Worm (Caenorhabditis elegans): ENCODE data around the gene C09G1.5.
A peak's percentile ranks its signal among the peaks of the same experiment; 100 is the strongest.

C09G1.5 gene

DNA sequence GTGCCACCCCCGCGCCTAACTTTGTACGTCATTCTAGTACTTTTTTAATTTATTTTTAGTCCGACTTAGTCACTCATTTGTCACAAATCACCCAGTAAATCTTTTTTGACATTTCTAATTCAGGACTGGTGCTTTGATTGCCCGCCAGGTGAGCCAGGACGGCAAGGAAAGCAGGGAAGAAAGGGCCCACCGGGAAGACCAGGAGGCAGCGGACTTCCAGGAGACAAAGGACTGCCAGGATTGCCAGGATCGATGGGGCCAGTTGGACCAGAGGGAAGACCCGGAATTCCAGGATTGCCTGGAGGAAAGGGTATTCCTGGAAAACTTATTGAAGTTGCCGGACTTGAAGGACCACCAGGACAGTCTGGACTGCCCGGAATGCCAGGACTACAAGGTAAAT, 5.8 kb upstream of the C09G1.5 start:
- no peak for TF ChIP-seq ama-1 (optimal IDR thresholded peaks at IDR 0.05)
- TF ChIP-seq set-16 (GFP tag; IDR thresholded peaks at IDR 0.05): peak; percentile 79

DNA sequence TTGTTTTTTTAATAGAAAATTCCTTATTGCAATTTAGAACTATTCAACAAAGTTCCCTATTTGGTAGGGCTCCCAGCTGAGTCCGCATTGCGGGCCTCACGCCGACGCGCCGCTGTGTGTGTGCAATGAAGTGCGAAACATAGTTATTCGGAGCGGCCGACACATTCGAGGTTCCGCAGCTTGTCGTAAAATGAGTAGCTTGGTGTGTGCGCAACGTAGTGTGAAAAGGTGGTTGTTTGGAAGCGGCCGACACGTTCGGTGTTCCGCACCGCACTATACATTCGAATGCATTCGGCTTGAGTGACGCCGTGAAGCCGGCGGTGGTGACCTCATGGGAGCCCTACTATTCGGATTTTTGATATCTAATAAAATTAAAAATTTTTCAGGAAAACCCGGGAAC, 5.3 kb upstream of the C09G1.5 start:
- TF ChIP-seq arid-1 (GFP tag; conservative IDR thresholded peaks at IDR 0.05) (no peak), duxl-1 (tag; optimal IDR thresholded peaks at IDR 0.05; ENCODE audit: poor library complexity) (no peak), attf-4 (tag; optimal IDR thresholded peaks at IDR 0.05) (no peak), daf-16 (GFP tag; optimal IDR thresholded peaks at IDR 0.05) (no peak), daf-16 (tag; optimal IDR thresholded peaks at IDR 0.05) (no peak), aly-2 (tag; optimal IDR thresholded peaks at IDR 0.05) (no peak), tag-97 (GFP tag; IDR thresholded peaks at IDR 0.05) (no peak), daf-19 (GFP tag; conservative IDR thresholded peaks at IDR 0.05) (no peak), php-3 (GFP tag; IDR thresholded peaks at IDR 0.05) (no peak), spr-3 (GFP tag; optimal IDR thresholded peaks at IDR 0.05) (no peak), nhr-28 (tag; optimal IDR thresholded peaks at IDR 0.05) (no peak), F44E2.7 (GFP tag; IDR thresholded peaks at IDR 0.05) (no peak), zfp-3 (GFP tag; conservative IDR thresholded peaks at IDR 0.05) (no peak), fos-1 (tag; optimal IDR thresholded peaks at IDR 0.05) (no peak), R02D3.7 (tag; optimal IDR thresholded peaks at IDR 0.05) (no peak), lin-13 (GFP tag; optimal IDR thresholded peaks at IDR 0.05) (no peak), nhr-10 (tag; optimal IDR thresholded peaks at IDR 0.05) (no peak)

DNA sequence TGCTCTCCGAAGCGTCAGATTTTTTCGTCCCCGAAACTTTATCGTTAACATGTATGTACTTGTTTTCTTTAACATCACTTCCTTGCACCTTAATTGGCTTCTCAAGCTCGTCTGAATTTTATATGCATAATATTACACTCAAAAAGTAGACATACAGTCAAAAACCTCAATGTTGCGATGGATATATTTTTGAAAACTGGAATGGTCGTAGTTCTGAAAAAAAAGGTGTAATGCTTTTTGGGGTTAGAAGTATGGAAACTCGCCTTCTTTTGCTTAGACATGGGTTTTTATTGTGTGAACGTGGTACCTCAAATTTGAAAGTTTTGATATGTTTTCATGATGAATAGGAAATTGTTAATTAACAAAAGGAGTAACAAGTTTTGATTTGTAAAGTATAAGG, 23.8 kb downstream of the C09G1.5 start, which contains the start of gene C09G1.2:
C09G1.2 (minus strand) TSS at position 101 of the 400 bp plus-strand sequence.
- TF ChIP-seq arid-1 (GFP tag; conservative IDR thresholded peaks at IDR 0.05) (no peak), dve-1 (tag; optimal IDR thresholded peaks at IDR 0.05; ENCODE audit: insufficient read depth) (no peak), ceh-32 (tag; optimal IDR thresholded peaks at IDR 0.05; ENCODE audit: poor library complexity) (no peak), nhr-42 (GFP tag; IDR thresholded peaks at IDR 0.05) (no peak), F37D6.2 (tag; optimal IDR thresholded peaks at IDR 0.05) (no peak), daf-16 (GFP tag; optimal IDR thresholded peaks at IDR 0.05) (no peak), daf-16 (tag; optimal IDR thresholded peaks at IDR 0.05) (no peak), attf-4 (tag; optimal IDR thresholded peaks at IDR 0.05) (no peak)

DNA sequence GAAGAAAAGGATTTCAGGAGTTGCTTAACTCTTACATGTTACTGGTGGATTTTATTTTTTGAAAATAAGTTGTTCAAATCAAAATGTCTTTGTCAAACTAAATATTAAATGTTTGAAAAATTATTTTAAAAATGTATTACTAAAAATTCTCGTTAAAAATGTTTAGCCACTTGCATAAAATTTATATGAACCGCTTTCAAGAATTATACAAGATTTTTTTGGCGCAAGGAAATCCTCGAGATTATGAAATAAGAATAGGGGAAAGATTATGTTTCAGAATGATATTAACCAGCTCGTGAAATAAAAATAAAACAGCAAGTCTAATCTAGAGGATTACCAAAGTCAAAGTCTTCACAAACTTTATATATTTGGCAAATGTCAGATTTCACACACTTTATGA, 24.4 kb downstream of the C09G1.5 start:
- TF ChIP-seq nhr-11 (tag; optimal IDR thresholded peaks at IDR 0.05): no peak
- peak; percentile 50 for TF ChIP-seq nhr-48 (tag; optimal IDR thresholded peaks at IDR 0.05)
- TF ChIP-seq snpc-1.2 (GFP tag; IDR thresholded peaks at IDR 0.05): no peak
- TF ChIP-seq vab-7 (GFP tag; IDR thresholded peaks at IDR 0.05): no peak
- peak; percentile 0 for TF ChIP-seq ces-1 (GFP tag; optimal IDR thresholded peaks at IDR 0.05)
- peak; percentile 92 for TF ChIP-seq nhr-77 (tag; optimal IDR thresholded peaks at IDR 0.05)
- TF ChIP-seq zfp-3 (GFP tag; conservative IDR thresholded peaks at IDR 0.05): no peak
- peak; percentile 80 for TF ChIP-seq T20F7.1 (GFP tag; optimal IDR thresholded peaks at IDR 0.05)
- TF ChIP-seq dmd-6 (GFP tag; IDR thresholded peaks at IDR 0.05): peak; percentile 40
- peak; percentile 57 for TF ChIP-seq rbr-2 (tag; optimal IDR thresholded peaks at IDR 0.05)
- TF ChIP-seq nhr-237 (tag; optimal IDR thresholded peaks at IDR 0.05): no peak
- no peak for TF ChIP-seq zag-1 (tag; optimal IDR thresholded peaks at IDR 0.05)
- peak; percentile 33 for TF ChIP-seq nhr-28 (tag; optimal IDR thresholded peaks at IDR 0.05)
- TF ChIP-seq spr-1 (tag; optimal IDR thresholded peaks at IDR 0.05): peak; percentile 11
- TF ChIP-seq jun-1 (tag; optimal IDR thresholded peaks at IDR 0.05): no peak
- TF ChIP-seq F37D6.2 (tag; optimal IDR thresholded peaks at IDR 0.05): peak; percentile 86
- peak in 1 of 2 experiments; percentile 60 for TF ChIP-seq daf-16 (GFP tag; optimal IDR thresholded peaks at IDR 0.05)
- no peak for TF ChIP-seq daf-16 (tag; optimal IDR thresholded peaks at IDR 0.05)
- no peak for TF ChIP-seq ceh-32 (tag; optimal IDR thresholded peaks at IDR 0.05; ENCODE audit: poor library complexity)
- TF ChIP-seq ztf-7 (tag; optimal IDR thresholded peaks at IDR 0.05): peak; percentile 70
- no peak for TF ChIP-seq hlh-11 (tag; optimal IDR thresholded peaks at IDR 0.05)
- TF ChIP-seq attf-4 (tag; optimal IDR thresholded peaks at IDR 0.05): no peak
- TF ChIP-seq nhr-111 (GFP tag; optimal IDR thresholded peaks at IDR 0.05): no peak
- TF ChIP-seq F10B5.3 (tag; optimal IDR thresholded peaks at IDR 0.05): peak; percentile 18
- TF ChIP-seq tag-97 (GFP tag; IDR thresholded peaks at IDR 0.05): no peak
- no peak for TF ChIP-seq nhr-76 (tag; optimal IDR thresholded peaks at IDR 0.05)
- TF ChIP-seq ceh-20 (GFP tag; IDR thresholded peaks at IDR 0.05): 0 out of 2 replicates have a peak, but pooled peaks have one; percentile 27
- TF ChIP-seq aha-1 (tag): peak; percentile 81
- TF ChIP-seq lir-3 (tag; optimal IDR thresholded peaks at IDR 0.05): peak; percentile 12
- peak; percentile 76 for TF ChIP-seq T26A8.4 (GFP tag; IDR thresholded peaks at IDR 0.05)
- TF ChIP-seq hmg-1.1 (GFP tag; IDR thresholded peaks at IDR 0.05): peak; percentile 85
- TF ChIP-seq F26F4.8 (GFP tag; conservative IDR thresholded peaks at IDR 0.05): no peak
